Fruit fly (Drosophila melanogaster): Measurements from ENCODE around the gene CG13358.
A peak's percentile ranks its signal among the peaks of the same experiment; 100 is the strongest.

CG13358 gene

dm6 chrX:768480-769123 lies 36.1 kb downstream of the CG13358 start (continued):
- TF ChIP-seq otp (GFP tag; IDR thresholded peaks at IDR 0.05), result 0 out of 3 replicates have a peak, but pooled peaks have one; percentile 28
- TF ChIP-seq Dip2 (GFP tag; IDR thresholded peaks at IDR 0.05), result no peak
- no peak for TF ChIP-seq CG11560 (tag; IDR thresholded peaks at IDR 0.05)
- TF ChIP-seq peb (GFP tag; IDR thresholded peaks at IDR 0.05), result no peak
- TF ChIP-seq CG17568 (GFP tag; optimal IDR thresholded peaks at IDR 0.05), result no peak
- TF ChIP-seq Med (GFP tag), result peak; percentile 70
- no peak for TF ChIP-seq CG30403 (GFP tag; optimal IDR thresholded peaks at IDR 0.05)
- TF ChIP-seq CG4617 (GFP tag; optimal IDR thresholded peaks at IDR 0.05; ENCODE audit: borderline replicate concordance), result no peak
- TF ChIP-seq twi (tag; optimal IDR thresholded peaks at IDR 0.05), result no peak
- no peak for TF ChIP-seq Sox100B (GFP tag; optimal IDR thresholded peaks at IDR 0.05)
- no peak for TF ChIP-seq Myb (GFP tag; optimal IDR thresholded peaks at IDR 0.05)
- no peak for TF ChIP-seq CG3995 (GFP tag; optimal IDR thresholded peaks at IDR 0.05)
- no peak for TF ChIP-seq ttk (GFP tag; IDR thresholded peaks at IDR 0.05)
- no peak for TF ChIP-seq CG10366 (GFP tag; IDR thresholded peaks at IDR 0.05)
- no peak for TF ChIP-seq psq (GFP tag; optimal IDR thresholded peaks at IDR 0.05)
- peak; percentile 81 for TF ChIP-seq CG10431 (GFP tag; optimal IDR thresholded peaks at IDR 0.05)
- no peak for TF ChIP-seq CG5953 (GFP tag; IDR thresholded peaks at IDR 0.05)
- TF ChIP-seq CG33557 (GFP tag; optimal IDR thresholded peaks at IDR 0.05), result no peak
- no peak for TF ChIP-seq CG42726 (GFP tag; IDR thresholded peaks at IDR 0.05; ENCODE audit: partially characterized antibody)
- TF ChIP-seq HLH4C (GFP tag; IDR thresholded peaks at IDR 0.05; ENCODE audit: partially characterized antibody), result no peak
- TF ChIP-seq stwl (tag; optimal IDR thresholded peaks at IDR 0.05), result no peak
- no peak for TF ChIP-seq slp2 (GFP tag; optimal IDR thresholded peaks at IDR 0.05)
- TF ChIP-seq sqz (GFP tag; optimal IDR thresholded peaks at IDR 0.05), result no peak
- TF ChIP-seq CG16863 (GFP tag; optimal IDR thresholded peaks at IDR 0.05), result no peak
- TF ChIP-seq CG17829 (tag; optimal IDR thresholded peaks at IDR 0.05), result no peak
- no peak for TF ChIP-seq jigr1 (GFP tag; IDR thresholded peaks at IDR 0.05)
- no peak for TF ChIP-seq CG7745 (tag; optimal IDR thresholded peaks at IDR 0.05)
- no peak for TF ChIP-seq CG18764 (GFP tag; optimal IDR thresholded peaks at IDR 0.05)
- TF ChIP-seq dysf (GFP tag; IDR thresholded peaks at IDR 0.05), result no peak
- TF ChIP-seq CG10462 (GFP tag; optimal IDR thresholded peaks at IDR 0.05), result no peak
- no peak for TF ChIP-seq zf30C (GFP tag; optimal IDR thresholded peaks at IDR 0.05)
- TF ChIP-seq sr (GFP tag; IDR thresholded peaks at IDR 0.05), result no peak
- TF ChIP-seq CG12659 (GFP tag; optimal IDR thresholded peaks at IDR 0.05), result no peak
- no peak for TF ChIP-seq bowl (GFP tag; IDR thresholded peaks at IDR 0.05)
- TF ChIP-seq CG17385 (GFP tag; optimal IDR thresholded peaks at IDR 0.05), result no peak
- no peak for TF ChIP-seq toy (GFP tag; IDR thresholded peaks at IDR 0.05)
- TF ChIP-seq CG7357 (GFP tag; IDR thresholded peaks at IDR 0.05), result no peak
- peak; percentile 23 for TF ChIP-seq Blimp-1 (GFP tag; optimal IDR thresholded peaks at IDR 0.05)
- TF ChIP-seq Dll (GFP tag; IDR thresholded peaks at IDR 0.05; ENCODE audit: partially characterized antibody), result no peak
- no peak for TF ChIP-seq CG13424 (tag; optimal IDR thresholded peaks at IDR 0.05)
- TF ChIP-seq Mes4 (GFP tag; optimal IDR thresholded peaks at IDR 0.05), result no peak
- TF ChIP-seq CG17912 (GFP tag; optimal IDR thresholded peaks at IDR 0.05), result no peak
- no peak for TF ChIP-seq dpn (GFP tag; optimal IDR thresholded peaks at IDR 0.05)
- TF ChIP-seq esg (GFP tag; conservative IDR thresholded peaks at IDR 0.05), result no peak
- TF ChIP-seq CG14860 (GFP tag; IDR thresholded peaks at IDR 0.05; ENCODE audit: partially characterized antibody), result no peak
- TF ChIP-seq CG7928 (GFP tag; optimal IDR thresholded peaks at IDR 0.05), result no peak
- TF ChIP-seq amos (GFP tag; IDR thresholded peaks at IDR 0.05; ENCODE audit: partially characterized antibody), result no peak
- TF ChIP-seq prd (optimal IDR thresholded peaks at IDR 0.05), result no peak
- TF ChIP-seq prd (GFP tag; IDR thresholded peaks at IDR 0.05), result no peak
- no peak for TF ChIP-seq cato (GFP tag; optimal IDR thresholded peaks at IDR 0.05; ENCODE audit: borderline replicate concordance)
- TF ChIP-seq CG15696 (tag; optimal IDR thresholded peaks at IDR 0.05), result peak; percentile 28

Data from whole organism, embryonic.